Fruit fly (Drosophila melanogaster) whole organism, adult: Measurements from ENCODE around the gene tth.

Experiments used
- CG11617 ChIP-seq: fragments of 200-800 bp; sonication (Bioruptor generic); optimal IDR thresholded peaks from 2 replicates; lab custom pipeline; 2017; ENCODE audit warnings: mild to moderate bottlenecking, missing biosample characterization, missing genetic modification reagents, missing genetic modification characterization
- CG12768 ChIP-seq: fragments of 200-800 bp; sonication (Bioruptor generic); optimal IDR thresholded peaks from 2 replicates; lab custom pipeline; 2017; ENCODE audit warnings: missing biosample characterization, missing genetic modification characterization, mild to moderate bottlenecking, moderate library complexity, missing genetic modification reagents
- CG14711 ChIP-seq: fragments of 200-800 bp; sonication (Bioruptor generic); optimal IDR thresholded peaks from 2 replicates; lab custom pipeline; 2018; ENCODE audit warnings: missing biosample characterization, mild to moderate bottlenecking, missing genetic modification characterization, moderate library complexity
- CG1620 ChIP-seq: fragments of 200-800 bp; sonication (Bioruptor generic); optimal IDR thresholded peaks from 2 replicates; lab custom pipeline; 2016; ENCODE audit warnings: missing biosample characterization, missing genetic modification characterization
- CG33017 ChIP-seq: fragments of 200-800 bp; sonication (Bioruptor generic); optimal IDR thresholded peaks from 2 replicates; lab custom pipeline; 2018; ENCODE audit warnings: missing biosample characterization, mild to moderate bottlenecking, missing genetic modification characterization, moderate library complexity
- CG5204 ChIP-seq: fragments of 200-800 bp; sonication (Bioruptor generic); optimal IDR thresholded peaks from 2 replicates; lab custom pipeline; 2016; ENCODE audit warnings: missing biosample characterization, missing genetic modification characterization
- CG7045 ChIP-seq: fragments of 200-800 bp; sonication (Bioruptor generic); optimal IDR thresholded peaks from 2 replicates; lab custom pipeline; 2017; ENCODE audit warnings: missing biosample characterization, mild to moderate bottlenecking, missing genetic modification characterization
- CG7101 ChIP-seq: fragments of 200-800 bp; sonication (Bioruptor generic); optimal IDR thresholded peaks from 2 replicates; lab custom pipeline; 2018; ENCODE audit warnings: missing biosample characterization, mild to moderate bottlenecking, missing genetic modification characterization, moderate library complexity
- Clk ChIP-seq: fragments of 200-800 bp; sonication (Bioruptor generic); optimal IDR thresholded peaks from 2 replicates; lab custom pipeline; 2017; ENCODE audit warnings: missing biosample characterization, missing genetic modification characterization
- Crg-1 ChIP-seq: fragments of 200-800 bp; sonication (Bioruptor generic); optimal IDR thresholded peaks from 2 replicates; lab custom pipeline; 2016; ENCODE audit warnings: missing biosample characterization, missing genetic modification characterization
- Hr96 ChIP-seq: fragments of 200-800 bp; sonication (Bioruptor generic); optimal IDR thresholded peaks from 2 replicates; lab custom pipeline; 2016; ENCODE audit warnings: missing biosample characterization, missing genetic modification characterization
- Mnt ChIP-seq: fragments of 200-800 bp; sonication (Bioruptor generic); optimal IDR thresholded peaks from 2 replicates; lab custom pipeline; 2016; ENCODE audit warnings: missing biosample characterization, mild to moderate bottlenecking, missing genetic modification characterization
- bab1 ChIP-seq: fragments of 200-800 bp; sonication (Bioruptor generic); optimal IDR thresholded peaks from 3 replicates; lab custom pipeline; 2019; ENCODE audit warnings: missing biosample characterization, mild to moderate bottlenecking, missing genetic modification characterization, moderate library complexity
- cic ChIP-seq: fragments of 200-800 bp; sonication (Bioruptor generic); optimal IDR thresholded peaks from 2 replicates; lab custom pipeline; 2017; ENCODE audit warnings: missing biosample characterization, mild to moderate bottlenecking, missing genetic modification characterization, moderate library complexity
- cnc ChIP-seq, 2 experiments: fragments of >200 bp; optimal IDR thresholded peaks; 2 replicates each; lab custom pipeline; 2017
- kay ChIP-seq: fragments of 200-800 bp; sonication (Bioruptor generic); peaks from one replicate; lab custom pipeline; 2016; ENCODE audit warnings: missing biosample characterization, missing genetic modification characterization, borderline replicate concordance
- ovo ChIP-seq: fragments of 200-800 bp; sonication (Bioruptor generic); optimal IDR thresholded peaks from 2 replicates; lab custom pipeline; 2016; ENCODE audit warnings: missing biosample characterization, missing genetic modification characterization
- pad ChIP-seq: fragments of 200-800 bp; sonication (Bioruptor generic); optimal IDR thresholded peaks from 3 replicates; lab custom pipeline; 2017; ENCODE audit warnings: missing biosample characterization, missing genetic modification characterization, mild to moderate bottlenecking, moderate library complexity, missing genetic modification reagents
- tj ChIP-seq: fragments of 200-800 bp; sonication (Bioruptor generic); optimal IDR thresholded peaks from 3 replicates; lab custom pipeline; 2017; ENCODE audit warnings: missing biosample characterization, mild to moderate bottlenecking, missing genetic modification characterization, moderate library complexity
- toe ChIP-seq: fragments of 200-800 bp; sonication (Bioruptor generic); optimal IDR thresholded peaks from 2 replicates; lab custom pipeline; 2016; ENCODE audit warnings: missing biosample characterization, missing genetic modification characterization

tth gene

dm6 chrX:13643961-13644360, 27.6 kb upstream of the tth start:
- TF ChIP-seq toe (GFP tag; lab: Kevin White, UChicago) (no peak), tj (no peak), CG1620 (no peak), Hr96 (GFP tag; lab: Kevin White, UChicago) (no peak), CG14711 (no peak), bab1 (GFP tag; lab: Kevin White, UChicago) (no peak), Mnt (GFP tag; lab: Kevin White, UChicago) (no peak), kay (no peak), Clk (GFP tag; lab: Kevin White, UChicago) (no peak), Crg-1 (GFP tag; lab: Kevin White, UChicago) (no peak), pad (GFP tag; lab: Kevin White, UChicago) (no peak), CG33017 (tag; lab: Kevin White, UChicago) (no peak), CG5204 (no peak), cnc (optimal IDR thresholded peaks at IDR 0.05; lab: Kevin White, UChicago) (no peak), ovo (GFP tag; lab: Kevin White, UChicago) (no peak), CG11617 (GFP tag; lab: Kevin White, UChicago) (no peak), CG7101 (tag; lab: Kevin White, UChicago) (no peak), cic (no peak), CG7045 (GFP tag; lab: Kevin White, UChicago) (no peak)

DNA sequence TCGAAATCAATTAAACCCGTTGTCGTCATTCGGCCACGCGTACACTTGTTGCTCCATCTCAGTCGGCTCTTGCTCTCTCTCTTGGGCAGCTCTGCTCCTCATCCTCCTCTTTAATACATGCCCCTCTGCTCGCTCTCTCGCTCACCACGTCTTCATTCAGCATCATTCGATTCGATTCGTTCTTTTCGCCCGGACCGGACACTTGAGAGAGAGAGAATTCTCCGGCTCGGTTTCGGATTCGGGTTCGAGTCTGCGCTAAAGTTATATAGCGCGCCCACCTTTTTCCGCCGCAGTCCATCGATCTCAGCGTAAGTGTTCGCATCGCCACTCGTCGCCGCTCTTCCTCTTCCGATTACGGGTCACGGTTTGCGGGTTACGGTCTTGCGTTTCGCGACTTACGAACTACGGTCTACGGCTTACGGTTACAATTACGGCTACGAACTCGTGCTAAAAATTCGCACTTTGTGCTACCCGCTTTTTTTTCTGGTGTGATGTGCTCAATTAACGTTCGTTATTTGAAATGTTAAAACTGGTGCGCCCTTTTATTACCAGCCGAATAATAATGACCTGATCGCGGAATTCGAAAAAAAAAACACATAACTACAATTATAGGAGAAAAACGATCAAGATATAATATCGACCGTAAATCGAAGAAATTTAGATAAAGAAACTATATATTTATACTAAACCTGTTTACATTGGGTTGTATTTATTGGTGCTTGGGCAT, 25.7 kb upstream of the tth start:
- TF ChIP-seq Clk (GFP tag; lab: Kevin White, UChicago) (no peak), CG11617 (GFP tag; lab: Kevin White, UChicago) (no peak), CG7045 (GFP tag; lab: Kevin White, UChicago) (no peak), cnc (optimal IDR thresholded peaks at IDR 0.05; lab: Kevin White, UChicago) (no peak), Mnt (GFP tag; lab: Kevin White, UChicago) (peak; percentile 37), pad (GFP tag; lab: Kevin White, UChicago) (peak; percentile 38), CG5204 (no peak), CG14711 (no peak), ovo (GFP tag; lab: Kevin White, UChicago) (no peak), CG33017 (tag; lab: Kevin White, UChicago) (no peak), cic (no peak), Crg-1 (GFP tag; lab: Kevin White, UChicago) (no peak), tj (no peak), kay (no peak), CG1620 (peak; percentile 32), toe (GFP tag; lab: Kevin White, UChicago) (no peak), Hr96 (GFP tag; lab: Kevin White, UChicago) (no peak), bab1 (GFP tag; lab: Kevin White, UChicago) (peak; percentile 40), CG12768 (GFP tag; lab: Kevin White, UChicago) (peak; percentile 48), CG7101 (tag; lab: Kevin White, UChicago) (peak; percentile 16)

DNA sequence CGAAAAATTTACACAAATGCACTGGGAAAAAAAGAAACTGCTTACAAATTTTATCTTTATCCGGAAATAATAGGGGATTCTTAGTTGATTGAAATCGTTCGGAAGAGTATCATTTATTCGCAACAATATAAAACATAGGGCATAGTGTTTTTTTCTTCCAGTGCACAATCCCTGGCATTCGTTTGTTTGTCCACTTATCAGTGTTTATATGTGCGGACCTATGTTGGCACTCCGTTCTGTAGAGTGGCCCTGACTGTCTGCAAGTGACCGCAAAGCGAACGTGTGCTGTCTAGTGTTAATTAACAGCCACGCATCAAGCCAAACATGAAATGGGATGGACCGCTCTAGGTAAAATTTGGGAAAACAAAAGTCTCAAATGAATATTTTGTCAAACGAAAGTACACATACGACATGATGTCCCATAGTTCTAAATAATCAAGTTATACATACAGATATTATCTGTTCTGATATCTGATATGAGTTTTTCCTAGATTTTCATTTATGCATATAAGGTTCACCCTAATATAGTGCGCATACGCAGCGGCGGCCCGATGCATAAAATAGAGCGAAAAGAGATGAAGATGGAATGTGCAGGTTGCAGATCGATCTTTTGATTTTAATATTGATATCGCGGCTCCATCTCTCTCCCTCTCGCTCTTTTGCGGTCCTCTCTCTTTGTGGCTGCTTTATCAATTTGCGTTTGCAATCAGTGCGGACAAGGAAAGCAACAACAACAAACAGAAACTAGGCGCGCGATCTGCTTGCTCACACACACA, 24.9 kb upstream of the tth start:
- TF ChIP-seq CG12768 (GFP tag; lab: Kevin White, UChicago) (no peak), toe (GFP tag; lab: Kevin White, UChicago) (peak; percentile 16), ovo (GFP tag; lab: Kevin White, UChicago) (no peak), kay (peak; percentile 28), CG11617 (GFP tag; lab: Kevin White, UChicago) (peak; percentile 81), tj (peak; percentile 42), cic (no peak), CG5204 (peak; percentile 69), CG7101 (tag; lab: Kevin White, UChicago) (peak; percentile 85), pad (GFP tag; lab: Kevin White, UChicago) (no peak), Mnt (GFP tag; lab: Kevin White, UChicago) (no peak), Hr96 (GFP tag; lab: Kevin White, UChicago) (peak; percentile 79), cnc (optimal IDR thresholded peaks at IDR 0.05; lab: Kevin White, UChicago) (no peak), Crg-1 (GFP tag; lab: Kevin White, UChicago) (peak; percentile 17), bab1 (GFP tag; lab: Kevin White, UChicago) (peak; percentile 81), CG7045 (GFP tag; lab: Kevin White, UChicago) (peak; percentile 42), Clk (GFP tag; lab: Kevin White, UChicago) (no peak), CG33017 (tag; lab: Kevin White, UChicago) (peak; percentile 63), CG14711 (peak; percentile 66), CG1620 (peak; percentile 67)

DNA sequence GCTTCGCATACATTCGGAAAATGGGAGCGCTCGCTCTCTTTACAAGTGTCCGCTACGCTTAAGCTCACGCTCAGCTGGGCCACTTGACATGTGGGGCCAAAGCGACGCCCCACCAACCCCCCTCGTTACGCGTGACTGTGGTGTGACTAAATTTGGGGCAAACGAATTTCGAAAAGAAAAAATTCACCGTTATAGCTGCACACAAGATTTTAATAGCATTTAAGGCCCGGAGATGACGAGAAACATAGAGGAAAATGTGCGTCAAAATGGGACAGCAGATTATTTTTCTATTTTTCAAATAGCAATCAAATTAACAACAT, 24.3 kb upstream of the tth start:
- TF ChIP-seq Clk (GFP tag; lab: Kevin White, UChicago), result no peak
- peak; percentile 58 for TF ChIP-seq pad (GFP tag; lab: Kevin White, UChicago)
- peak; percentile 60 for TF ChIP-seq ovo (GFP tag; lab: Kevin White, UChicago)
- TF ChIP-seq cic, result no peak

- TF ChIP-seq CG33017 (tag; lab: Kevin White, UChicago) (peak; percentile 93), Hr96 (GFP tag; lab: Kevin White, UChicago) (peak; percentile 95), CG7101 (tag; lab: Kevin White, UChicago) (peak; percentile 98), Mnt (GFP tag; lab: Kevin White, UChicago) (peak; percentile 95), Crg-1 (GFP tag; lab: Kevin White, UChicago) (peak; percentile 96), CG11617 (GFP tag; lab: Kevin White, UChicago) (peak; percentile 95), Clk (GFP tag; lab: Kevin White, UChicago) (peak; percentile 80), cnc (optimal IDR thresholded peaks at IDR 0.05; lab: Kevin White, UChicago) (no peak), CG12768 (GFP tag; lab: Kevin White, UChicago) (peak; percentile 94), CG7045 (GFP tag; lab: Kevin White, UChicago) (peak; percentile 88), kay (peak; percentile 85), cic (peak; percentile 90), ovo (GFP tag; lab: Kevin White, UChicago) (peak; percentile 77), bab1 (GFP tag; lab: Kevin White, UChicago) (peak; percentile 97), CG14711 (peak; percentile 95), pad (GFP tag; lab: Kevin White, UChicago) (peak; percentile 89), CG1620 (peak; percentile 94), tj (peak; percentile 91), CG5204 (peak; percentile 92), toe (GFP tag; lab: Kevin White, UChicago) (peak; percentile 84)
Observed at dm6 chrX:13639998-13640691, 23.8 kb upstream of the tth start.
